Fruit fly (Drosophila melanogaster) whole organism, embryonic: ENCODE measurements around the gene Hr96.

ENCODE experiments used
- Adf1 ChIP-seq: fragments of 200-800 bp; sonication (Bioruptor generic); IDR thresholded peaks from 2 replicates; pipeline ENCODE4 v1.3.6; 2022; ENCODE audit warnings: missing biosample characterization, missing genetic modification characterization
- Atf3 ChIP-seq: fragments of 200-800 bp; sonication (Bioruptor generic); optimal IDR thresholded peaks from 3 replicates; lab custom pipeline; 2016; ENCODE audit warnings: missing biosample characterization, missing genetic modification characterization
- Bgb ChIP-seq: fragments of 200-800 bp; sonication (Bioruptor generic); IDR thresholded peaks from 2 replicates; pipeline ENCODE4 v1.3.6; 2022; ENCODE audit warnings: missing biosample characterization, missing genetic modification characterization; ENCODE audit not compliant: partially characterized antibody
- CG11247 ChIP-seq: fragments of 200-800 bp; sonication (Bioruptor generic); IDR thresholded peaks from 2 replicates; pipeline ENCODE4 v1.3.6; 2022; ENCODE audit warnings: missing biosample characterization, missing genetic modification characterization
- CG11696 ChIP-seq: fragments of 200-800 bp; sonication (Bioruptor generic); IDR thresholded peaks from 2 replicates; pipeline ENCODE4 v1.3.6; 2022; ENCODE audit warnings: missing biosample characterization, missing genetic modification characterization
- CG12104 ChIP-seq: fragments of 200-800 bp; sonication (Bioruptor generic); optimal IDR thresholded peaks from 3 replicates; lab custom pipeline; 2016; ENCODE audit warnings: missing biosample characterization, missing genetic modification characterization
- CG12155 ChIP-seq: fragments of 200-800 bp; sonication (Bioruptor generic); optimal IDR thresholded peaks from 3 replicates; lab custom pipeline; 2016; ENCODE audit warnings: missing biosample characterization, missing genetic modification characterization
- CG13123 ChIP-seq: fragments of 200-800 bp; sonication (Bioruptor generic); optimal IDR thresholded peaks from 2 replicates; lab custom pipeline; 2016; ENCODE audit warnings: missing biosample characterization, missing genetic modification characterization
- CG14441 ChIP-seq: fragments of 200-800 bp; sonication (Bioruptor generic); IDR thresholded peaks from 2 replicates; pipeline ENCODE4 v1.3.6; 2022; ENCODE audit warnings: missing biosample characterization, missing genetic modification characterization
- CG2678 ChIP-seq: fragments of 200-800 bp; sonication (Bioruptor generic); optimal IDR thresholded peaks from 3 replicates; lab custom pipeline; 2019; ENCODE audit warnings: missing biosample characterization, mild to moderate bottlenecking, missing genetic modification characterization, moderate library complexity
- CG31441 ChIP-seq: fragments of 200-800 bp; sonication (Bioruptor generic); IDR thresholded peaks from 2 replicates; pipeline ENCODE4 v1.3.6; 2022; ENCODE audit warnings: missing biosample characterization, missing genetic modification characterization
- CG3407 ChIP-seq: fragments of 200-800 bp; sonication (Bioruptor generic); optimal IDR thresholded peaks from 2 replicates; lab custom pipeline; 2018; ENCODE audit warnings: missing biosample characterization, mild to moderate bottlenecking, missing genetic modification characterization
- CG4617 ChIP-seq: fragments of 200-800 bp; sonication (Bioruptor generic); optimal IDR thresholded peaks from 3 replicates; lab custom pipeline; 2016; ENCODE audit warnings: missing biosample characterization, missing genetic modification characterization, borderline replicate concordance
- CG4707 ChIP-seq: fragments of 200-800 bp; sonication (Bioruptor generic); optimal IDR thresholded peaks from 2 replicates; lab custom pipeline; 2018; ENCODE audit warnings: missing biosample characterization, mild to moderate bottlenecking, missing genetic modification characterization, moderate library complexity
- CG5953 ChIP-seq: fragments of 200-800 bp; sonication (Bioruptor generic); IDR thresholded peaks from 2 replicates; pipeline ENCODE4 v1.3.6; 2022; ENCODE audit warnings: missing biosample characterization, missing genetic modification characterization
- CG6683 ChIP-seq: fragments of 200-800 bp; sonication (Bioruptor generic); optimal IDR thresholded peaks from 2 replicates; lab custom pipeline; 2017; ENCODE audit warnings: missing biosample characterization, mild to moderate bottlenecking, missing genetic modification characterization, missing genetic modification reagents
- CG7839 ChIP-seq: fragments of 200-800 bp; sonication (Bioruptor generic); optimal IDR thresholded peaks from 3 replicates; lab custom pipeline; 2018; ENCODE audit warnings: missing biosample characterization, mild to moderate bottlenecking, missing genetic modification characterization, moderate library complexity
- CG8944 ChIP-seq: fragments of 200-800 bp; sonication (Bioruptor generic); optimal IDR thresholded peaks from 3 replicates; lab custom pipeline; 2016; ENCODE audit warnings: missing biosample characterization, missing genetic modification characterization
- CG9609 ChIP-seq: fragments of 200-800 bp; sonication (Bioruptor generic); optimal IDR thresholded peaks from 3 replicates; lab custom pipeline; 2016; ENCODE audit warnings: missing biosample characterization, missing genetic modification characterization
- CG9797 ChIP-seq: fragments of 200-800 bp; sonication (Bioruptor generic); optimal IDR thresholded peaks from 3 replicates; lab custom pipeline; 2018; ENCODE audit warnings: missing biosample characterization, mild to moderate bottlenecking, missing genetic modification characterization
- CG9876 ChIP-seq: fragments of 200-800 bp; sonication (Bioruptor generic); optimal IDR thresholded peaks from 2 replicates; lab custom pipeline; 2016; ENCODE audit warnings: missing biosample characterization, missing genetic modification characterization
- CkIIα-i1 ChIP-seq: fragments of 200-800 bp; sonication (Bioruptor generic); IDR thresholded peaks from 2 replicates; pipeline ENCODE4 v1.3.6; 2022; ENCODE audit warnings: missing biosample characterization, missing genetic modification characterization
- D19B ChIP-seq: fragments of 200-800 bp; sonication (Bioruptor generic); optimal IDR thresholded peaks from 2 replicates; lab custom pipeline; 2017; ENCODE audit warnings: missing biosample characterization, mild to moderate bottlenecking, missing genetic modification characterization
- Dfd ChIP-seq, 2 experiments: fragments of >200 bp; optimal IDR thresholded peaks; 2 replicates each; lab custom pipeline; 2017; ENCODE audit warnings: missing biosample characterization in 2 of 2, missing genetic modification characterization in 2 of 2
- Doc2 ChIP-seq: fragments of 200-800 bp; sonication (Bioruptor generic); IDR thresholded peaks from 2 replicates; pipeline ENCODE4 v1.3.6; 2022; ENCODE audit warnings: missing biosample characterization, missing genetic modification characterization
- Ets65A ChIP-seq: fragments of 200-800 bp; sonication (Bioruptor generic); peaks from one replicate; lab custom pipeline; 2016; ENCODE audit warnings: missing biosample characterization, missing genetic modification characterization
- Fer1 ChIP-seq: fragments of 200-800 bp; sonication (Bioruptor generic); optimal IDR thresholded peaks from 2 replicates; lab custom pipeline; 2017; ENCODE audit warnings: missing biosample characterization, mild to moderate bottlenecking, missing genetic modification characterization
- NC2β ChIP-seq: fragments of 200-800 bp; sonication (Bioruptor generic); optimal IDR thresholded peaks from 2 replicates; lab custom pipeline; 2016; ENCODE audit warnings: missing biosample characterization, missing genetic modification characterization
- NK7.1 ChIP-seq: fragments of 200-800 bp; sonication (Bioruptor generic); optimal IDR thresholded peaks from 3 replicates; lab custom pipeline; 2016; ENCODE audit warnings: missing biosample characterization, missing genetic modification characterization
- Nf-YB ChIP-seq: fragments of 200-800 bp; sonication (Bioruptor generic); optimal IDR thresholded peaks from 3 replicates; lab custom pipeline; 2019; ENCODE audit warnings: missing biosample characterization, mild to moderate bottlenecking, missing genetic modification characterization, moderate library complexity
- Nf-YC ChIP-seq: fragments of 200-800 bp; optimal IDR thresholded peaks from 3 replicates; lab custom pipeline; 2019; ENCODE audit warnings: missing biosample characterization, mild to moderate bottlenecking, missing genetic modification characterization, moderate library complexity
- NfI ChIP-seq: fragments of 200-800 bp; sonication (Bioruptor generic); optimal IDR thresholded peaks from 3 replicates; lab custom pipeline; 2018; ENCODE audit warnings: missing biosample characterization, mild to moderate bottlenecking, missing genetic modification characterization, moderate library complexity
- PHDP ChIP-seq: fragments of 200-800 bp; sonication (Bioruptor generic); optimal IDR thresholded peaks from 3 replicates; lab custom pipeline; 2018; ENCODE audit warnings: missing biosample characterization, mild to moderate bottlenecking, missing genetic modification characterization, moderate library complexity
- YL-1 ChIP-seq: fragments of 200-800 bp; sonication (Bioruptor generic); optimal IDR thresholded peaks from 3 replicates; lab custom pipeline; 2017; ENCODE audit warnings: missing biosample characterization, mild to moderate bottlenecking, missing genetic modification characterization
- ab ChIP-seq: fragments of 200-800 bp; sonication (Bioruptor generic); optimal IDR thresholded peaks from 2 replicates; lab custom pipeline; 2016; ENCODE audit warnings: missing biosample characterization, missing genetic modification characterization
- abd-A ChIP-seq: fragments of 200-800 bp; sonication (Bioruptor generic); optimal IDR thresholded peaks from 3 replicates; lab custom pipeline; 2019; ENCODE audit warnings: missing biosample characterization, mild to moderate bottlenecking, missing genetic modification characterization, moderate library complexity
- amos ChIP-seq: fragments of 200-800 bp; sonication (Bioruptor generic); IDR thresholded peaks from 2 replicates; pipeline ENCODE4 v1.3.6; 2022; ENCODE audit warnings: missing biosample characterization, missing genetic modification characterization; ENCODE audit not compliant: partially characterized antibody
- chif ChIP-seq, 2 experiments: fragments of 200-800 bp; sonication (Bioruptor generic); optimal IDR thresholded peaks; 3 replicates each; lab custom pipeline; 2016; ENCODE audit warnings: missing biosample characterization in 2 of 2, missing genetic modification characterization in 2 of 2
- dimm ChIP-seq: fragments of 200-800 bp; sonication (Bioruptor generic); IDR thresholded peaks from 2 replicates; pipeline ENCODE4 v1.3.6; 2022; ENCODE audit warnings: missing biosample characterization, missing genetic modification characterization
- esg ChIP-seq: fragments of 200-800 bp; sonication (Bioruptor generic); conservative IDR thresholded peaks from 2 replicates; pipeline ENCODE4 v1.3.6; 2022; ENCODE audit warnings: missing biosample characterization, missing genetic modification characterization
- ewg ChIP-seq: fragments of 200-800 bp; sonication (Bioruptor generic); optimal IDR thresholded peaks from 3 replicates; lab custom pipeline; 2017; ENCODE audit warnings: mild to moderate bottlenecking, missing biosample characterization, missing genetic modification reagents, missing genetic modification characterization
- exex ChIP-seq: fragments of 200-800 bp; sonication (Bioruptor generic); optimal IDR thresholded peaks from 4 replicates; lab custom pipeline; 2018; ENCODE audit warnings: missing biosample characterization, mild to moderate bottlenecking, missing genetic modification characterization, moderate library complexity
- odd ChIP-seq: fragments of 200-800 bp; sonication (Bioruptor generic); optimal IDR thresholded peaks from 2 replicates; lab custom pipeline; 2017; ENCODE audit warnings: missing biosample characterization, mild to moderate bottlenecking, missing genetic modification characterization
- prd ChIP-seq, 3 experiments: fragments of >200 bp in 2 of 3; fragments of 200-800 bp in 1 of 3; sonication (Bioruptor generic) in 1 of 3; optimal IDR thresholded peaks in 2 of 3; IDR thresholded peaks in 1 of 3; 2 replicates in 2 of 3; 3 replicates in 1 of 3; pipeline versions ENCODE4 v1.3.6 to Lab custom; 2017 to 2022; ENCODE audit warnings: missing biosample characterization in 1 of 3, missing genetic modification characterization in 1 of 3
- pum ChIP-seq: fragments of 200-800 bp; sonication (Bioruptor generic); optimal IDR thresholded peaks from 2 replicates; lab custom pipeline; 2016; ENCODE audit warnings: missing biosample characterization, missing genetic modification characterization
- sens-2 ChIP-seq: fragments of 200-800 bp; sonication (Bioruptor generic); IDR thresholded peaks from 2 replicates; pipeline ENCODE4 v1.3.6; 2022; ENCODE audit warnings: missing biosample characterization, missing genetic modification characterization
- so ChIP-seq: fragments of 200-800 bp; sonication (Bioruptor generic); IDR thresholded peaks from 3 replicates; pipeline ENCODE4 v1.3.6; 2022; ENCODE audit warnings: missing biosample characterization, missing genetic modification characterization
- ssp ChIP-seq: fragments of 200-800 bp; sonication (Bioruptor generic); IDR thresholded peaks from 2 replicates; pipeline ENCODE4 v1.3.6; 2022; ENCODE audit warnings: missing biosample characterization, missing genetic modification characterization
- zen2 ChIP-seq: fragments of 200-800 bp; sonication (Bioruptor generic); IDR thresholded peaks from 3 replicates; pipeline ENCODE4 v1.3.6; 2022; ENCODE audit warnings: missing biosample characterization, missing genetic modification characterization; ENCODE audit not compliant: partially characterized antibody

Gene Hr96

DNA sequence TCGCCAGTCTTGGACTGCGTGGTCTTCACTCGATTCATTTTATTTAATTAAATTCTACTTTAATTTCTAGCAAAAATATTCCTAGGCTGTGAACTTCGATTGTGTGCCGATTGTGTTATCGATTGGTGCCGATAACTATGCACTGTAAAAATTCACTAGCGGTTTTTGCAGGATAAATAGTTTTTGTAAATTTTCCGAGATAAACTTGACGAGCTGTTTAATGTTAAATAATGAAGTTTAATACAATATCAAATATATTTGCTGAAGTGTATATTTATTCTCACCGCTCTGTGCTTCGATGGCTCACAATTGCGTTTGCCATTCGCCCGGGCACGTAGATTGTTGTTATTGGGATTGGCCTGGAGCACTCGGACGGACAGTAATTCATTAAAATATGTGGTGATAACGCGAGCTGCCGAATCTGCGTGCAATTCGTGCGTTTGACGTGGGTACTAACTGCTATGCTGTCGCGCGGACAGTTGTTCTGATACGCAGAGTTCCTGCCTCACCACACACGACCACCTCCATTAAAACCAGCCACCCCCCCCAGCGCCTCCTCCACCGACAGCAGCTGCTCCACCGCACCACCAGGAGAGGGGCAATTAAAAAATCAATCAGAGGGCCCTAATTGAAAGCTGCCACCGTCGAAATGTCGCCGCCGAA, at the start of gene Hr96, which contains the start of gene EMC6 (continued):
- TF ChIP-seq Nf-YC (tag; lab: Kevin White, UChicago), result peak; percentile 84
- TF ChIP-seq PHDP, result peak; percentile 92
- TF ChIP-seq CG31441, result peak; percentile 94
- TF ChIP-seq ab, result peak; percentile 77
- TF ChIP-seq zen2 (GFP tag; lab: Robert Waterston, UW), result peak; percentile 50; the same call in 1 of the 3 replicates
- peak; percentile 96 for TF ChIP-seq YL-1
- TF ChIP-seq Dfd (GFP tag; optimal IDR thresholded peaks at IDR 0.05; lab: Kevin White, UChicago), result no peak
- TF ChIP-seq dimm (GFP tag; lab: Robert Waterston, UW), result peak; percentile 75
- peak; percentile 93 for TF ChIP-seq CG2678 (tag; lab: Kevin White, UChicago)
- TF ChIP-seq CG5953 (GFP tag; lab: Robert Waterston, UW), result peak; percentile 93
- peak; percentile 99 for TF ChIP-seq CG4617 (GFP tag; lab: Kevin White, UChicago)
- peak; percentile 81 for TF ChIP-seq D19B (GFP tag; lab: Kevin White, UChicago)
- peak; percentile 94 for TF ChIP-seq NfI (GFP tag; lab: Kevin White, UChicago)
- TF ChIP-seq CG12155 (GFP tag; lab: Kevin White, UChicago), result peak; percentile 93
- peak; percentile 99 for TF ChIP-seq Ets65A (GFP tag; lab: Kevin White, UChicago)
- no peak for TF ChIP-seq abd-A (tag; lab: Kevin White, UChicago)
- peak; percentile 93 for TF ChIP-seq so (GFP tag; lab: Robert Waterston, UW)
- TF ChIP-seq CG7839 (tag; lab: Kevin White, UChicago), result peak; percentile 94
- peak; percentile 89 to 94 for TF ChIP-seq chif (GFP tag; optimal IDR thresholded peaks at IDR 0.05; lab: Kevin White, UChicago)
- peak; percentile 81 for TF ChIP-seq Nf-YB (GFP tag; lab: Kevin White, UChicago)
- peak; percentile 84 for TF ChIP-seq NK7.1 (GFP tag; lab: Kevin White, UChicago)
- TF ChIP-seq NC2β (GFP tag; lab: Kevin White, UChicago), result peak; percentile 95
- TF ChIP-seq CG12104 (GFP tag; lab: Kevin White, UChicago), result peak; percentile 85
- TF ChIP-seq esg (GFP tag; lab: Robert Waterston, UW), result peak; percentile 88
- TF ChIP-seq Fer1 (GFP tag; lab: Kevin White, UChicago), result peak; percentile 94
- TF ChIP-seq sens-2 (GFP tag; lab: Robert Waterston, UW), result peak; percentile 96
- TF ChIP-seq CkIIα-i1 (GFP tag; lab: Robert Waterston, UW), result peak; percentile 45; the same call in 1 of the 2 replicates
- peak; percentile 85 for TF ChIP-seq exex
- peak; percentile 70 for TF ChIP-seq CG3407 (GFP tag; lab: Kevin White, UChicago)
- TF ChIP-seq prd (optimal IDR thresholded peaks at IDR 0.05; lab: Kevin White, UChicago), result no peak
- peak; percentile 96 for TF ChIP-seq prd (GFP tag; IDR thresholded peaks at IDR 0.05; lab: Robert Waterston, UW)
- peak; percentile 72 for TF ChIP-seq CG4707 (GFP tag; lab: Kevin White, UChicago)
- TF ChIP-seq CG14441, result peak; percentile 93
- peak; percentile 89 for TF ChIP-seq ewg (GFP tag; lab: Kevin White, UChicago)
- peak; percentile 93 for TF ChIP-seq pum (GFP tag; lab: Kevin White, UChicago)
- peak; percentile 61; the same call in 1 of the 2 replicates for TF ChIP-seq Doc2
- peak; percentile 93 for TF ChIP-seq CG11247 (GFP tag; lab: Robert Waterston, UW)
- peak; percentile 59 for TF ChIP-seq CG9797 (GFP tag; lab: Kevin White, UChicago)
- peak; percentile 81 for TF ChIP-seq CG11696 (GFP tag; lab: Robert Waterston, UW)
- peak; percentile 75 for TF ChIP-seq ssp (GFP tag; lab: Robert Waterston, UW)
- no peak for TF ChIP-seq CG13123 (GFP tag; lab: Kevin White, UChicago)
- TF ChIP-seq Adf1 (GFP tag; lab: Robert Waterston, UW), result peak; percentile 78
- TF ChIP-seq CG6683 (GFP tag; lab: Kevin White, UChicago), result peak; percentile 83
- TF ChIP-seq odd (GFP tag; lab: Kevin White, UChicago), result peak; percentile 79
- TF ChIP-seq Bgb (GFP tag; lab: Robert Waterston, UW), result peak; percentile 76
- peak; percentile 91 for TF ChIP-seq CG8944 (GFP tag; lab: Kevin White, UChicago)
- peak; percentile 91 for TF ChIP-seq Atf3 (GFP tag; lab: Kevin White, UChicago)
- TF ChIP-seq CG9876 (GFP tag; lab: Kevin White, UChicago), result peak; percentile 82
- peak; percentile 91 for TF ChIP-seq CG9609
- peak; percentile 63 for TF ChIP-seq amos
